Fruit fly (Drosophila melanogaster) whole organism, wandering third instar larva: ENCODE results near the gene SIFaR.

Experiments
- Abd-B ChIP-seq: fragments of >200 bp; optimal IDR thresholded peaks from 2 replicates; lab custom pipeline; 2017; ENCODE audit warnings: missing biosample characterization, missing genetic modification characterization
- jim ChIP-seq: fragments of 175-275, 200-325 bp; sonication (Bioruptor generic); optimal IDR thresholded peaks from 2 replicates; lab custom pipeline; 2016; ENCODE audit warnings: missing biosample characterization, mild to moderate bottlenecking, missing genetic modification characterization
- psq ChIP-seq: fragments of 200-800 bp; sonication (Bioruptor generic); optimal IDR thresholded peaks from 3 replicates; lab custom pipeline; 2017; ENCODE audit warnings: missing biosample characterization, mild to moderate bottlenecking, missing genetic modification characterization, moderate library complexity
- woc ChIP-seq: sonication (Bioruptor generic); optimal IDR thresholded peaks from 2 replicates; lab custom pipeline; 2016; ENCODE audit warnings: missing biosample characterization, mild to moderate bottlenecking, missing genetic modification characterization

- TF ChIP-seq psq (GFP tag; lab: Kevin White, UChicago) (no peak), Abd-B (GFP tag; lab: Kevin White, UChicago) (no peak), woc (no peak), jim (GFP tag; lab: Kevin White, UChicago) (no peak)
Observed at dm6 chr3R:21269923-21270322, 23.9 kb downstream of the SIFaR start, which contains the start of the genes AP-2sigma and Idi.
